Fruit fly (Drosophila melanogaster): ENCODE results near the gene CG15021.

DNA sequence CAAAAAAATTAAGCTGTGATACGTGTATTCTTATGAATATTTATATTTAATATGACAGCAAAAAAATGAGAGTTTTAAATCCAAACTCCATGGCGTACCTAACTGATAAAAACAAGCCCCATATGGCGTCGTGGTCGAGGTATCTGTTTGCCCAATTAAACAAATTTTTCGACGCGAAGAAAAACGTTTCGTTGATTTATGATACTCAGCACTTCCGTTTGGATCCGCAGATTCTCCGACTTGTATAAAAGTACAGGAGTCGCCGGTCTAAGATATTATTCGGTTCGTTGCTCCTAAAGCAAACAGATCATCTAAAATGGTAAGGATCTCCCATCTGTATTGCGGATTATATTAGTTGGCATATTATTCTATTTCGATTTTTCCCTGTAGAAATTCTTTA, 34.9 kb downstream of the CG15021 start, which contains the start of gene CG32248:
- TF ChIP-seq lola (GFP tag; optimal IDR thresholded peaks at IDR 0.05) = no peak
- no peak for TF ChIP-seq Dif (GFP tag; optimal IDR thresholded peaks at IDR 0.05; ENCODE audit: partially characterized antibody)
- no peak for TF ChIP-seq dl (GFP tag; optimal IDR thresholded peaks at IDR 0.05; ENCODE audit: insufficient read depth in 1 of 2, partially characterized antibody in 2 of 2)
- TF ChIP-seq br (GFP tag; optimal IDR thresholded peaks at IDR 0.05) = no peak
- TF ChIP-seq dmrt93B (GFP tag; optimal IDR thresholded peaks at IDR 0.05) = no peak
- no peak for TF ChIP-seq foxo (GFP tag; optimal IDR thresholded peaks at IDR 0.05)
- TF ChIP-seq Hnf4 (GFP tag; optimal IDR thresholded peaks at IDR 0.05) = no peak
- no peak for TF ChIP-seq pan (optimal IDR thresholded peaks at IDR 0.05)
- TF ChIP-seq Hr78 (GFP tag; optimal IDR thresholded peaks at IDR 0.05) = no peak
- TF ChIP-seq Rel (GFP tag; optimal IDR thresholded peaks at IDR 0.05) = no peak
- no peak for TF ChIP-seq Rel (tag; optimal IDR thresholded peaks at IDR 0.05)

Measured in whole organism, wandering third instar larva.